Worm (Caenorhabditis elegans) whole organism, L3 larva: ENCODE data around the gene srx-44.

ENCODE experiments used
- aly-2 ChIP-seq: fragments of 150-350 bp; optimal IDR thresholded peaks from 2 replicates; lab custom pipeline; 2014; ENCODE audit warnings: missing biosample characterization, missing genetic modification characterization
- ceh-82 ChIP-seq: fragments of 150-350 bp; optimal IDR thresholded peaks from 2 replicates; lab custom pipeline; 2014; ENCODE audit warnings: missing biosample characterization, missing genetic modification characterization
- elt-1 ChIP-seq: fragments of 150-350 bp; optimal IDR thresholded peaks from 2 replicates; lab custom pipeline; 2014; ENCODE audit warnings: missing biosample characterization, missing genetic modification characterization
- fkh-10 ChIP-seq: sonication (generic microtip); optimal IDR thresholded peaks from 2 replicates; lab custom pipeline; 2017; ENCODE audit warnings: missing biosample characterization, missing genetic modification reagents, missing genetic modification characterization
- fos-1 ChIP-seq: fragments of 150-350 bp; optimal IDR thresholded peaks from 2 replicates; lab custom pipeline; 2014; ENCODE audit warnings: missing biosample characterization, missing genetic modification characterization

ce11 chrV:16045837-16046236, 25.7 kb downstream of the srx-44 start, which contains the start of gene T10C6.15:
- no peak for TF ChIP-seq aly-2 (tag; lab: Kevin White, UChicago)
- TF ChIP-seq ceh-82 (tag; lab: Kevin White, UChicago), result no peak
- TF ChIP-seq fkh-10 (GFP tag; lab: Kevin White, UChicago), result no peak
- TF ChIP-seq elt-1 (tag; lab: Kevin White, UChicago), result no peak
- TF ChIP-seq fos-1 (tag; lab: Kevin White, UChicago), result no peak
